Worm (Caenorhabditis elegans): ENCODE data around the gene Y11D7A.9.

Gene Y11D7A.9

DNA sequence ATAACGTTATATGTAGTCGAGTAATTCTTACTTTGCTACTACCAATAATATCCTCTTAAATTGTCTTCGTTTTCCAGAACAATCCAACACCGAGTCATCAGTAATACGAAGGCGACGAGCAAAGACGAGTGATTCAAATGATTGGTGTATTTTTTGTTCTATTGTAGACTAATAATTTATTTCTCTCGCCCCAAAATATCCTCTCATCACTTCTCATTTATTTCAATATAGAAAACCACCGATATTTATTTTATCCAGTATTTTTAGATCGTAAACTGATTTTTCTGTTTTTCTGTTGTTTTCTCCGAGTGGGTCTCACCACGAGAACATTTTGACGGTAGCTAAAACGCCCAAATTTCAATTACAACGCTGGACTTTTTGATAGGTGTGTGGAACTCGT lies 28.3 kb downstream of the Y11D7A.9 start:
- no peak for TF ChIP-seq hlh-6 (tag; optimal IDR thresholded peaks at IDR 0.05)
- TF ChIP-seq hlh-30 (tag; optimal IDR thresholded peaks at IDR 0.05; ENCODE audit: insufficient read depth): no peak
- no peak for TF ChIP-seq gmeb-2 (tag; optimal IDR thresholded peaks at IDR 0.05)
- TF ChIP-seq ceh-24 (tag; optimal IDR thresholded peaks at IDR 0.05): no peak
- no peak for TF ChIP-seq pha-4 (tag; optimal IDR thresholded peaks at IDR 0.05)
- TF ChIP-seq dve-1 (tag; optimal IDR thresholded peaks at IDR 0.05): no peak
- TF ChIP-seq ama-1 (optimal IDR thresholded peaks at IDR 0.05): no peak
- TF ChIP-seq nhr-11 (tag; optimal IDR thresholded peaks at IDR 0.05): no peak
- no peak for TF ChIP-seq fkh-10 (GFP tag; optimal IDR thresholded peaks at IDR 0.05)
- no peak for TF ChIP-seq T23F11.4 (GFP tag; optimal IDR thresholded peaks at IDR 0.05)

DNA sequence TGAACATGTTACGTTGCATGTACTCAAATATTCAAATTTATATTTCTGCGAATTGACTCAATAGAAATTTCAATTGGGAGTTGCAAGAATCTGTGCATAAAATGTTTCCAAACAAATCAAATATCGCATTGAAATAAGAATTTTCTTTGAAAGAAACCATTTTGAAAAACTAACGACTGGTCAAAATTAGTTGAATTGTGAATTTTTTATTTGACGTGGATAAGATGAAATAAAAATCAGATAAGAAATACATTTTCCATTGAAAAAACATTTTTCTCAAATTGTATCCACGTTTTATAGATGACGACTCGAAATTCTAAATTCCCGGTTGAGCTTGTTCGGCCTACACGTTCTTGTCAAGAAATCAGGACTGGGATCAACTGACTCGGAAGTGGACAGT lies 31.1 kb downstream of the Y11D7A.9 start, which contains the start of gene C46C2.3:
TSS of gene C46C2.3 (plus strand) at position 301 of the 400 bp plus-strand sequence.
- TF ChIP-seq ceh-22 (tag; optimal IDR thresholded peaks at IDR 0.05) (no peak), unc-86 (tag; optimal IDR thresholded peaks at IDR 0.05) (no peak), lim-6 (tag; optimal IDR thresholded peaks at IDR 0.05) (no peak), dmd-4 (tag; optimal IDR thresholded peaks at IDR 0.05; ENCODE audit: borderline replicate concordance) (no peak), dve-1 (tag; optimal IDR thresholded peaks at IDR 0.05) (no peak), ceh-48 (tag; optimal IDR thresholded peaks at IDR 0.05) (no peak), rnt-1 (tag; optimal IDR thresholded peaks at IDR 0.05) (no peak), F13H6.1 (tag; optimal IDR thresholded peaks at IDR 0.05) (no peak), fkh-6 (tag; optimal IDR thresholded peaks at IDR 0.05) (no peak), ceh-9 (tag; optimal IDR thresholded peaks at IDR 0.05) (no peak), ceh-34 (tag; optimal IDR thresholded peaks at IDR 0.05) (no peak), ztf-16 (tag; optimal IDR thresholded peaks at IDR 0.05) (no peak), pha-2 (tag; optimal IDR thresholded peaks at IDR 0.05) (no peak), ttx-3 (tag; optimal IDR thresholded peaks at IDR 0.05) (no peak), ceh-30 (tag; optimal IDR thresholded peaks at IDR 0.05) (no peak)

DNA sequence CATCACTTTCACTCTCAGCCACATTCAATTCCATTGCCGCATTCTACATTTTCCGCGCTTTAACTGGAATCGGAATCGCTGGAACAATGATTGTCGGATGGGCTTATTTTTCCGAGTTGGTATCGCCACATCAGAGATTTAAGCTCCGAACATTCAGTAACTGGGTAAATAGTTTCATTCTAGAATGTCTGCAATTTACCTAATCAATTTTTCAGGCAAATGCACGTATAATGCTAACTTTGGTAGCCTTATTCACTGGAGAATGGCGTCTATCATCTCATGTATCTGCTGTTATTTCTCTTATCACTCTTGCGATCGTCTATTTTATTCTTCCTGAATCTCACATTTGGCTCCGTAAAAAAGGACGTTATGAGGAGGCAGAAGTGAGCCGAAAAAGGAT lies 37.5 kb downstream of the Y11D7A.9 start:
- TF ChIP-seq C38D4.7 (GFP tag; optimal IDR thresholded peaks at IDR 0.05): no peak
- TF ChIP-seq pha-2 (tag; optimal IDR thresholded peaks at IDR 0.05): no peak

DNA sequence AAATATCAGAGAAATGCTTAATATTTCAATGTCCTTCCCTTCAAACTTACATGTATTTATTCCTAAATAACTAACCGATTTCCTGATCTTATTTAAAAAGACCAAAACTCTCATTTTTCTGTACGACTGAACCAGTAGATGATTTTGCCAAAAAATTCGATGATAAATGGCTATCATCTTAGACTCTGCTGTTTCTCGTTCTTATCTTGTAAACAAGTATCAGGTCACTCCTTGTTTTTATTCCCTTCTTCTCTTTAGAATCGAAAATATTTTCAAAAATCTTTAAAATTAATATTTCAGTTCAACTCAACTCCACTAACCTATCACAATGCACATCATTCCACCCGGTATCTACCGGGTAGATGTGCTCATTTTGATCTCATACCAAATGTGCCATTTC lies 38.5 kb downstream of the Y11D7A.9 start, which contains the start of gene C46C2.2:
TSS of gene C46C2.2 (plus strand) at position 301 of the 400 bp plus-strand sequence.
- TF ChIP-seq nfya-1 (tag; optimal IDR thresholded peaks at IDR 0.05) (no peak), unc-3 (GFP tag; conservative IDR thresholded peaks at IDR 0.05) (no peak), unc-3 (tag; optimal IDR thresholded peaks at IDR 0.05) (no peak), che-1 (tag; optimal IDR thresholded peaks at IDR 0.05) (no peak), lim-6 (tag; optimal IDR thresholded peaks at IDR 0.05) (no peak), fkh-10 (GFP tag; optimal IDR thresholded peaks at IDR 0.05) (no peak), ets-4 (tag; optimal IDR thresholded peaks at IDR 0.05) (no peak), fkh-6 (tag; optimal IDR thresholded peaks at IDR 0.05) (no peak), odd-2 (tag; optimal IDR thresholded peaks at IDR 0.05) (no peak), pha-2 (tag; optimal IDR thresholded peaks at IDR 0.05) (no peak), ceh-45 (GFP tag; IDR thresholded peaks at IDR 0.05) (no peak), C38D4.7 (GFP tag; optimal IDR thresholded peaks at IDR 0.05) (no peak), mec-3 (tag; optimal IDR thresholded peaks at IDR 0.05; ENCODE audit: borderline replicate concordance) (no peak), unc-55 (GFP tag; optimal IDR thresholded peaks at IDR 0.05) (no peak), rnt-1 (tag; optimal IDR thresholded peaks at IDR 0.05) (no peak)

DNA sequence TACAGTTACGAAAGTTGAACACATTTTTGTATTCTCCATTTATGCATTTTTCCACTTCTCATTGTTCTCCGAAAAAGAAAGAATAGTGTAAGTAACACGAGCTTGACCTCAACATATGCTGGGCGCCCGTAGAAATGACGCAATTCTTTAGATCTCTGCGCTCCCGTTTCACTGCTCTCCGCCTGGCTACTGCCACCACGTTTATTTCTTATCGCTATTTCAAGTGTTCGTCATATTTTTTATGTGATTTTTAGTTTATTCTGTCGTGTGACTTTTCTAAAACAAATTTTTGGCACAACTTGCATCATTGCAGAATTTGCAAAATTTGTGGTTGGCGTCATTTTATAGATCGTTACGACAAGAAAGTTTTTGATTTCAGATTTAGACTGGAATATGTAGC lies 39.0 kb downstream of the Y11D7A.9 start:
- TF ChIP-seq nhr-232 (tag; optimal IDR thresholded peaks at IDR 0.05) (no peak), odd-2 (tag; optimal IDR thresholded peaks at IDR 0.05) (no peak), K09A11.1 (tag; optimal IDR thresholded peaks at IDR 0.05; ENCODE audit: insufficient read depth) (no peak), fkh-10 (GFP tag; optimal IDR thresholded peaks at IDR 0.05) (no peak)
